Worm (Caenorhabditis elegans) whole organism, L1 larva: Measurements from ENCODE around the gene alp-1.

Source experiments
- C34B4.2 ChIP-seq: sonication (generic microtip); optimal IDR thresholded peaks from 2 replicates; lab custom pipeline; 2017; ENCODE audit warnings: mild to moderate bottlenecking, missing genetic modification characterization, missing compliant biosample characterization
- Y116A8C.19 ChIP-seq: sonication (generic microtip); optimal IDR thresholded peaks from 2 replicates; lab custom pipeline; 2016; ENCODE audit warnings: missing compliant biosample characterization, missing genetic modification characterization, borderline replicate concordance
- aha-1 ChIP-seq: fragments of 150-350 bp; optimal IDR thresholded peaks from 2 replicates; lab custom pipeline; 2014; ENCODE audit warnings: missing biosample characterization, missing genetic modification characterization
- blmp-1 ChIP-seq: fragments of 150-350 bp; optimal IDR thresholded peaks from 2 replicates; lab custom pipeline; 2014; ENCODE audit warnings: missing biosample characterization, missing genetic modification characterization
- ceh-63 ChIP-seq: fragments of 200-800 bp; sonication (Bioruptor generic); optimal IDR thresholded peaks from 2 replicates; lab custom pipeline; 2018; ENCODE audit warnings: mild to moderate bottlenecking, missing genetic modification characterization, missing compliant biosample characterization
- ceh-8 ChIP-seq: fragments of 200-800 bp; sonication (Bioruptor generic); optimal IDR thresholded peaks from 2 replicates; lab custom pipeline; 2018; ENCODE audit warnings: mild to moderate bottlenecking, missing genetic modification characterization, moderate library complexity, missing compliant biosample characterization
- ceh-82 ChIP-seq, 3 experiments: fragments of 150-350 bp in 1 of 3; sonication (generic microtip) in 2 of 3; optimal IDR thresholded peaks; 2 replicates each; lab custom pipeline; 2014 to 2017; ENCODE audit warnings: missing biosample characterization in 3 of 3, missing genetic modification characterization in 3 of 3
- ceh-88 ChIP-seq: fragments of 200-800 bp; sonication (Bioruptor generic); IDR thresholded peaks from 2 replicates; pipeline ENCODE4 v1.3.6; 2022; ENCODE audit warnings: missing genetic modification characterization, missing compliant biosample characterization
- ceh-90 ChIP-seq: sonication (generic microtip); optimal IDR thresholded peaks from 2 replicates; lab custom pipeline; 2016; ENCODE audit warnings: missing genetic modification characterization, missing compliant biosample characterization
- ces-1 ChIP-seq: fragments of 150-350 bp; optimal IDR thresholded peaks from 2 replicates; lab custom pipeline; 2014; ENCODE audit warnings: missing biosample characterization, missing genetic modification reagents, missing genetic modification characterization
- dpl-1 ChIP-seq, 3 experiments: fragments of 150-350 bp in 2 of 3; sonication (generic microtip) in 1 of 3; optimal IDR thresholded peaks; 2 replicates each; lab custom pipeline; 2014 to 2017; ENCODE audit warnings: missing biosample characterization in 3 of 3, missing genetic modification characterization in 3 of 3, missing genetic modification reagents in 3 of 3
- egl-13 ChIP-seq: sonication (generic microtip); optimal IDR thresholded peaks from 2 replicates; lab custom pipeline; 2016; ENCODE audit warnings: missing genotype, missing genetic modification reagents, missing genetic modification characterization, missing compliant biosample characterization
- egl-27 ChIP-seq, 2 experiments: fragments of 150-350 bp in 1 of 2; sonication (generic microtip); optimal IDR thresholded peaks; 3 replicates each; lab custom pipeline; 2017 to 2018; ENCODE audit warnings: missing biosample characterization in 2 of 2, missing genetic modification characterization in 2 of 2, missing genetic modification reagents in 2 of 2
- elt-3 ChIP-seq, 6 experiments: fragments of 150-350 bp in 1 of 6; sonication (generic microtip); optimal IDR thresholded peaks; 2 replicates each; lab custom pipeline; 2017 to 2018; ENCODE audit warnings: missing biosample characterization in 6 of 6, missing genetic modification characterization in 6 of 6, inconsistent platforms in 1 of 6
- fkh-10 ChIP-seq: sonication (generic microtip); optimal IDR thresholded peaks from 2 replicates; lab custom pipeline; 2017; ENCODE audit warnings: missing biosample characterization, missing genetic modification reagents, missing genetic modification characterization
- fkh-4 ChIP-seq: sonication (generic microtip); optimal IDR thresholded peaks from 2 replicates; lab custom pipeline; 2016; ENCODE audit warnings: missing compliant biosample characterization, missing genetic modification characterization, borderline replicate concordance
- fos-1 ChIP-seq: fragments of 150-350 bp; optimal IDR thresholded peaks from 2 replicates; lab custom pipeline; 2014; ENCODE audit warnings: missing biosample characterization, missing genetic modification characterization
- grh-1 ChIP-seq: fragments of 200-800 bp; sonication (Bioruptor generic); IDR thresholded peaks from 2 replicates; pipeline ENCODE4 v1.3.6; 2022; ENCODE audit warnings: missing genetic modification reagents, missing genetic modification characterization, missing compliant biosample characterization
- hlh-17 ChIP-seq: fragments of 200-800 bp; sonication (Bioruptor generic); optimal IDR thresholded peaks from 2 replicates; lab custom pipeline; 2018; ENCODE audit warnings: missing genetic modification characterization, mild to moderate bottlenecking, missing compliant biosample characterization, moderate library complexity, borderline replicate concordance
- hlh-4 ChIP-seq: sonication (generic microtip); optimal IDR thresholded peaks from 2 replicates; lab custom pipeline; 2016; ENCODE audit warnings: mild to moderate bottlenecking, missing genetic modification characterization, missing compliant biosample characterization
- irx-1 ChIP-seq: sonication (generic microtip); optimal IDR thresholded peaks from 2 replicates; lab custom pipeline; 2016; ENCODE audit warnings: missing genetic modification characterization, missing compliant biosample characterization
- isw-1 ChIP-seq: fragments of 200-800 bp; sonication (Bioruptor generic); IDR thresholded peaks from 2 replicates; pipeline ENCODE4 v1.3.6; 2022; ENCODE audit warnings: missing genetic modification characterization, missing compliant biosample characterization
- jun-1 ChIP-seq: fragments of 150-350 bp; optimal IDR thresholded peaks from 2 replicates; lab custom pipeline; 2014; ENCODE audit warnings: missing biosample characterization, missing genetic modification reagents, missing genetic modification characterization
- lin-13 ChIP-seq: fragments of 150-350 bp; optimal IDR thresholded peaks from 2 replicates; lab custom pipeline; 2014; ENCODE audit warnings: missing biosample characterization, missing genetic modification reagents, missing genetic modification characterization
- lin-14 ChIP-seq: fragments of 200-800 bp; sonication (Bioruptor generic); optimal IDR thresholded peaks from 2 replicates; lab custom pipeline; 2018; ENCODE audit warnings: mild to moderate bottlenecking, missing genetic modification characterization, moderate library complexity, missing compliant biosample characterization
- lin-35 ChIP-seq, 2 experiments: fragments of 150-350 bp; optimal IDR thresholded peaks; 2 replicates each; lab custom pipeline; 2014; ENCODE audit warnings: missing biosample characterization in 2 of 2, missing genetic modification characterization in 2 of 2, missing genetic modification reagents in 2 of 2
- lir-3 ChIP-seq: sonication (generic microtip); optimal IDR thresholded peaks from 2 replicates; lab custom pipeline; 2016; ENCODE audit warnings: mild to moderate bottlenecking, missing genetic modification characterization, moderate library complexity, missing compliant biosample characterization; ENCODE audit not compliant: poor library complexity
- lsy-2 ChIP-seq, 2 experiments: fragments of 150-350 bp; optimal IDR thresholded peaks; 2 replicates each; lab custom pipeline; 2014; ENCODE audit warnings: missing biosample characterization in 2 of 2, missing genetic modification characterization in 2 of 2
- mab-9 ChIP-seq: fragments of 200-800 bp; sonication (Bioruptor generic); IDR thresholded peaks from 2 replicates; pipeline ENCODE4 v1.3.6; 2022; ENCODE audit warnings: missing genetic modification reagents, missing genetic modification characterization, missing compliant biosample characterization
- mdl-1 ChIP-seq, 2 experiments: fragments of 150-350 bp; optimal IDR thresholded peaks; 2 replicates each; lab custom pipeline; 2014 to 2017; ENCODE audit warnings: missing biosample characterization in 2 of 2, missing genetic modification characterization in 2 of 2, inconsistent platforms in 1 of 2
- mep-1 ChIP-seq: fragments of 150-350 bp; optimal IDR thresholded peaks from 2 replicates; lab custom pipeline; 2014; ENCODE audit warnings: missing biosample characterization, missing genetic modification characterization
- nhr-20 ChIP-seq: sonication (generic microtip); optimal IDR thresholded peaks from 2 replicates; lab custom pipeline; 2016; ENCODE audit warnings: mild to moderate bottlenecking, missing genetic modification characterization, missing compliant biosample characterization
- nhr-28 ChIP-seq: fragments of 150-350 bp; optimal IDR thresholded peaks from 2 replicates; lab custom pipeline; 2014; ENCODE audit warnings: missing biosample characterization, missing genetic modification characterization
- nhr-76 ChIP-seq: sonication (generic microtip); optimal IDR thresholded peaks from 2 replicates; lab custom pipeline; 2017; ENCODE audit warnings: missing biosample characterization, missing genetic modification characterization
- nhr-77 ChIP-seq: fragments of 150-350 bp; optimal IDR thresholded peaks from 2 replicates; lab custom pipeline; 2014; ENCODE audit warnings: missing biosample characterization, missing genetic modification characterization
- nhr-84 ChIP-seq: sonication (generic microtip); optimal IDR thresholded peaks from 2 replicates; lab custom pipeline; 2017; ENCODE audit warnings: missing biosample characterization, missing genetic modification characterization
- pax-3 ChIP-seq: fragments of 200-800 bp; sonication (Bioruptor generic); optimal IDR thresholded peaks from 2 replicates; lab custom pipeline; 2018; ENCODE audit warnings: mild to moderate bottlenecking, missing genetic modification characterization, moderate library complexity, missing compliant biosample characterization
- pqm-1 ChIP-seq: sonication (generic microtip); optimal IDR thresholded peaks from 3 replicates; lab custom pipeline; 2017; ENCODE audit warnings: missing biosample characterization, missing genetic modification characterization
- snpc-4 ChIP-seq: fragments of 150-350 bp; optimal IDR thresholded peaks from 2 replicates; lab custom pipeline; 2014; ENCODE audit warnings: missing biosample characterization, missing genetic modification characterization
- sox-4 ChIP-seq: sonication (generic microtip); optimal IDR thresholded peaks from 2 replicates; lab custom pipeline; 2016; ENCODE audit warnings: missing genetic modification characterization, missing compliant biosample characterization
- sptf-1 ChIP-seq: fragments of 150-350 bp; optimal IDR thresholded peaks from 2 replicates; lab custom pipeline; 2014; ENCODE audit warnings: missing biosample characterization, missing genetic modification characterization
- unc-30 ChIP-seq: sonication (generic microtip); optimal IDR thresholded peaks from 2 replicates; lab custom pipeline; 2017; ENCODE audit warnings: missing biosample characterization, missing genetic modification characterization
- unc-86 ChIP-seq: sonication (generic microtip); optimal IDR thresholded peaks from 2 replicates; lab custom pipeline; 2016; ENCODE audit warnings: missing genetic modification characterization, missing compliant biosample characterization
- xbp-1 ChIP-seq: sonication (generic microtip); optimal IDR thresholded peaks from 2 replicates; lab custom pipeline; 2016; ENCODE audit warnings: missing genetic modification characterization, missing compliant biosample characterization
- zag-1 ChIP-seq: fragments of 150-350 bp; optimal IDR thresholded peaks from 2 replicates; lab custom pipeline; 2014; ENCODE audit warnings: missing biosample characterization, missing genetic modification characterization
- zip-4 ChIP-seq: fragments of 200-800 bp; sonication (Bioruptor generic); optimal IDR thresholded peaks from 2 replicates; lab custom pipeline; 2018; ENCODE audit warnings: mild to moderate bottlenecking, missing genetic modification characterization, moderate library complexity, missing compliant biosample characterization
- ztf-11 ChIP-seq, 2 experiments: sonication (generic microtip); optimal IDR thresholded peaks; 2 replicates each; lab custom pipeline; 2016 to 2017; ENCODE audit warnings: missing genetic modification characterization in 2 of 2, missing biosample characterization in 1 of 2, missing compliant biosample characterization in 1 of 2
- ztf-4 ChIP-seq: fragments of 150-350 bp; optimal IDR thresholded peaks from 2 replicates; lab custom pipeline; 2014; ENCODE audit warnings: missing biosample characterization, missing genetic modification characterization

The alp-1 gene

DNA sequence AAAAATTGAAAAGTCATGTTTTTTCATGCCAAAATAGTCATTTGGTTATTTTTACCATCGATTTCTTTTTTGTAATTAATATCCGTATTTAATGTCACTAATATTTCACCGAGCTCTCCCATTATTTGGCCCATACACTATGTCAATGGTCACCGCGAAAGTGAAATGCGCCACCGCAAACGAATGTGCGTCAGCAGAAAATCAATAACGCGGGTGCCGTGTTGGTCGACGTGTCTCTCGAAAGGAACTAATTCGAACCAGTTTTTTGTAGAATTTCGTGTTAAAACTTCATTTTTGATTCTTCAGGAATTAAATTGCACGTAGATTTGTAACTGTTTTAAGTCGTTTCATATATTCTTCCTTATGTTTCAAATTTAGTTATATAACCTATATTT is 25.7 kb upstream of the alp-1 start (continued):
- no peak for TF ChIP-seq egl-13
- TF ChIP-seq ceh-82 (tag; optimal IDR thresholded peaks at IDR 0.05; lab: Kevin White, UChicago) = peak in 1 of 3 experiments; percentile 11
- TF ChIP-seq lsy-2 (tag; optimal IDR thresholded peaks at IDR 0.05; lab: Kevin White, UChicago) = peak in 1 of 2 experiments; percentile 57
- no peak for TF ChIP-seq ztf-11 (tag; optimal IDR thresholded peaks at IDR 0.05; lab: Kevin White, UChicago)
- no peak for TF ChIP-seq ceh-90

DNA sequence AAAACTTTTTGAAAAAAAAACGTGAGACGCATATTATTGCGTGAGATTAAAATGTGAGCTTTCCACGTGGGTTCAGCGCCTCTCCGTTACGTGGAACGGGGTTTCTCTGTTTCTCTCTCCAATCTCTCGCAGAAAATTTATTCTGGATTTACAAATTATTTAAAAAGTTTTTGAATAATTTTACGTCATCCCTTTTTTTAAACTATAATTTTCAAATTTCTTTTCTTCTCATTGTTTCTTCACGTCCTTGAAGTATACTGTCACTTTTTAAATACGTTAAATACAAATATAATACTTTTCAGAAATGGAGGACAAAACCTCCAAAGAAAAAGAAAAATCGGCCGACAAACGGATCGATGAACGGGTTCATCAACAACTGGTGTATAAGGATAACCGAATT is 24.8 kb upstream of the alp-1 start, which contains the start of gene T28C6.7:
TSS of gene T28C6.7 (plus strand) at position 301 of the 400 bp plus-strand sequence.
- no peak for TF ChIP-seq sox-4 (tag; lab: Kevin White, UChicago)
- TF ChIP-seq, all 84 proteins: peak for 0

DNA sequence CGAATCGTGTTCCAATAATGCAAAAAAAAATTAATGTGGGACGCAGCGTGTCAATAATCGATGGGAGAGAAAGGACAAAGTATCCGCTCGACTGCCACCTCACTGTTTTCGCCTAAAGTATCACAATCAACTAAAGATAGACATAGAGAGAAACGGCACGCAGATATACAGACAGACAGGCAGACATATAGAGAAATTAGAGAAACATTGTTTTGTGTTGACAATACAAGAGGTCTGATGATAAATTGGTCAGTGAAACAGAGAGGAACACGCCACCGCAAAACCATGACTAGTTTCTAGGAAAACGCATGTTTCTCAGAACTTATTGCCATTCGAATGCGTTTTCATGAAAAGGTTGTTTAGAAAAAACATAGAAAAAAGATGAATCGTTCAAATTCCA is 21.7 kb upstream of the alp-1 start, which contains the start of gene T28C6.8:
TSS of gene T28C6.8 (minus strand) at position 137 of the 400 bp plus-strand sequence.
- no peak for TF ChIP-seq C34B4.2 (tag; lab: Kevin White, UChicago)
- no peak for TF ChIP-seq jun-1 (tag; lab: Kevin White, UChicago)
- no peak for TF ChIP-seq egl-13
- TF ChIP-seq pax-3 = no peak
- no peak for TF ChIP-seq nhr-28
- peak; percentile 85 for TF ChIP-seq lin-14 (GFP tag; lab: Kevin White, UChicago)
- no peak for TF ChIP-seq nhr-84 (tag; lab: Kevin White, UChicago)
- no peak for TF ChIP-seq lir-3 (tag; lab: Kevin White, UChicago)
- no peak for TF ChIP-seq sptf-1 (tag; lab: Kevin White, UChicago)
- no peak for TF ChIP-seq ceh-8
- no peak for TF ChIP-seq aha-1 (tag; lab: Kevin White, UChicago)
- no peak for TF ChIP-seq zip-4 (GFP tag; lab: Kevin White, UChicago)
- peak; percentile 63 for TF ChIP-seq mep-1 (tag; lab: Kevin White, UChicago)
- peak; percentile 23 for TF ChIP-seq lin-13 (GFP tag; lab: Kevin White, UChicago)
- no peak for TF ChIP-seq mab-9 (GFP tag; lab: Robert Waterston, UW)
- TF ChIP-seq nhr-77 (tag; lab: Kevin White, UChicago) = peak; percentile 17
- TF ChIP-seq snpc-4 (tag; lab: Kevin White, UChicago) = no peak
- no peak for TF ChIP-seq fkh-4 (tag; lab: Kevin White, UChicago)
- TF ChIP-seq elt-3 (tag; optimal IDR thresholded peaks at IDR 0.05; lab: Kevin White, UChicago) = peak in 4 of 6 experiments; percentile 12 to 64 (median 52)
- TF ChIP-seq grh-1 = peak; percentile 32; the same call in 1 of the 2 replicates
- TF ChIP-seq zag-1 (tag; lab: Kevin White, UChicago) = no peak
- TF ChIP-seq sox-4 (tag; lab: Kevin White, UChicago) = peak; percentile 4
- no peak for TF ChIP-seq fkh-10 (GFP tag; lab: Kevin White, UChicago)
- TF ChIP-seq ceh-88 = no peak
- TF ChIP-seq ztf-11 (tag; optimal IDR thresholded peaks at IDR 0.05; lab: Kevin White, UChicago) = no peak
- TF ChIP-seq hlh-4 (tag; lab: Kevin White, UChicago) = no peak
- TF ChIP-seq xbp-1 (tag; lab: Kevin White, UChicago) = no peak
- peak; percentile 59 for TF ChIP-seq nhr-20
- TF ChIP-seq egl-27 (tag; optimal IDR thresholded peaks at IDR 0.05; lab: Kevin White, UChicago) = peak in 1 of 2 experiments; percentile 18
- no peak for TF ChIP-seq unc-30
- no peak for TF ChIP-seq ces-1 (GFP tag; lab: Kevin White, UChicago)
- peak; percentile 10 for TF ChIP-seq irx-1 (tag; lab: Kevin White, UChicago)
- no peak for TF ChIP-seq fos-1 (tag; lab: Kevin White, UChicago)
- peak in 1 of 2 experiments; percentile 13 for TF ChIP-seq mdl-1 (tag; optimal IDR thresholded peaks at IDR 0.05; lab: Kevin White, UChicago)
- TF ChIP-seq dpl-1 (GFP tag; optimal IDR thresholded peaks at IDR 0.05; lab: Kevin White, UChicago) = peak in 1 of 3 experiments; percentile 7
- TF ChIP-seq ztf-4 = no peak
- no peak for TF ChIP-seq isw-1 (GFP tag; lab: Robert Waterston, UW)
- TF ChIP-seq ceh-82 (tag; optimal IDR thresholded peaks at IDR 0.05; lab: Kevin White, UChicago) = no peak
- TF ChIP-seq unc-86 (tag; lab: Kevin White, UChicago) = no peak
- TF ChIP-seq lin-35 (GFP tag; optimal IDR thresholded peaks at IDR 0.05; lab: Kevin White, UChicago) = peak in 1 of 2 experiments; percentile 68
- TF ChIP-seq ceh-63 (GFP tag; lab: Kevin White, UChicago) = no peak
- no peak for TF ChIP-seq hlh-17 (GFP tag; lab: Kevin White, UChicago)
- no peak for TF ChIP-seq ceh-90
- TF ChIP-seq nhr-76 (tag; lab: Kevin White, UChicago) = no peak
- no peak for TF ChIP-seq pqm-1 (tag; lab: Kevin White, UChicago)
- no peak for TF ChIP-seq Y116A8C.19 (tag; lab: Kevin White, UChicago)
- TF ChIP-seq blmp-1 (tag; lab: Kevin White, UChicago) = peak; percentile 88
